Worm (Caenorhabditis elegans) whole organism, mixed stage, embryonic: ENCODE results near the gene F29C12.6.

ENCODE experiments used
- flh-1 ChIP-seq: fragments of 200-800 bp; sonication (Bioruptor generic); optimal IDR thresholded peaks from 2 replicates; lab custom pipeline; 2018; ENCODE audit warnings: mild to moderate bottlenecking, missing genetic modification characterization, moderate library complexity, missing compliant biosample characterization
- lin-13 ChIP-seq: fragments of 150-350 bp; optimal IDR thresholded peaks from 2 replicates; lab custom pipeline; 2014; ENCODE audit warnings: missing biosample characterization, missing genetic modification characterization
- lin-32 ChIP-seq: fragments of 200-800 bp; sonication (Bioruptor generic); optimal IDR thresholded peaks from 2 replicates; lab custom pipeline; 2018; ENCODE audit warnings: mild to moderate bottlenecking, missing genetic modification characterization, missing compliant biosample characterization
- lsy-2 ChIP-seq: fragments of 150-350 bp; optimal IDR thresholded peaks from 2 replicates; lab custom pipeline; 2014; ENCODE audit warnings: missing biosample characterization, missing genetic modification characterization
- mab-5 ChIP-seq: fragments of 150-350 bp; optimal IDR thresholded peaks from 2 replicates; lab custom pipeline; 2014; ENCODE audit warnings: missing biosample characterization, missing genetic modification characterization
- nhr-12 ChIP-seq: fragments of 150-350 bp; optimal IDR thresholded peaks from 2 replicates; lab custom pipeline; 2014; ENCODE audit warnings: missing biosample characterization, missing genetic modification characterization
- nhr-237 ChIP-seq: fragments of 150-350 bp; optimal IDR thresholded peaks from 2 replicates; lab custom pipeline; 2014; ENCODE audit warnings: missing biosample characterization, missing genetic modification characterization
- pha-4 ChIP-seq: fragments of 150-350 bp; optimal IDR thresholded peaks from 2 replicates; lab custom pipeline; 2018; ENCODE audit warnings: missing biosample characterization, missing genetic modification reagents, missing genetic modification characterization
- sem-2 ChIP-seq: fragments of 200-800 bp; sonication (Bioruptor generic); optimal IDR thresholded peaks from 2 replicates; lab custom pipeline; 2018; ENCODE audit warnings: mild to moderate bottlenecking, missing genetic modification characterization, missing compliant biosample characterization
- snpc-4 ChIP-seq: fragments of 150-350 bp; optimal IDR thresholded peaks from 2 replicates; lab custom pipeline; 2014; ENCODE audit warnings: missing biosample characterization, missing genetic modification characterization
- sptf-1 ChIP-seq: sonication (generic microtip); optimal IDR thresholded peaks from 2 replicates; lab custom pipeline; 2017; ENCODE audit warnings: mild to moderate bottlenecking, missing genetic modification characterization, moderate library complexity, missing compliant biosample characterization
- unc-120 ChIP-seq: sonication (generic microtip); optimal IDR thresholded peaks from 2 replicates; lab custom pipeline; 2017; ENCODE audit warnings: missing genetic modification characterization, missing compliant biosample characterization; ENCODE audit not compliant: poor library complexity, severe bottlenecking
- unc-39 ChIP-seq: fragments of 150-350 bp; optimal IDR thresholded peaks from 2 replicates; lab custom pipeline; 2014; ENCODE audit warnings: missing biosample characterization, missing genetic modification characterization
- zip-8 ChIP-seq: fragments of 150-350 bp; optimal IDR thresholded peaks from 2 replicates; lab custom pipeline; 2014; ENCODE audit warnings: missing biosample characterization, missing genetic modification characterization

F29C12.6 gene

ce11 chrII:13174435-13174834, 44.7 kb downstream of the F29C12.6 start:
- TF ChIP-seq mab-5 (tag; lab: Kevin White, UChicago) (no peak), flh-1 (GFP tag; lab: Kevin White, UChicago) (no peak), zip-8 (tag; lab: Kevin White, UChicago) (no peak), sptf-1 (tag; lab: Kevin White, UChicago) (no peak), snpc-4 (tag; lab: Kevin White, UChicago) (no peak), nhr-237 (no peak), pha-4 (tag; lab: Kevin White, UChicago) (no peak), lin-13 (tag; lab: Kevin White, UChicago) (no peak), unc-39 (no peak), sem-2 (GFP tag; lab: Kevin White, UChicago) (no peak), lin-32 (GFP tag; lab: Kevin White, UChicago) (no peak), unc-120 (tag; lab: Kevin White, UChicago) (no peak), nhr-12 (tag; lab: Kevin White, UChicago) (no peak), lsy-2 (tag; lab: Kevin White, UChicago) (no peak)
